Fruit fly (Drosophila melanogaster) whole organism, embryonic: Measurements from ENCODE around the gene CG31189.

Experiments
- Bgb ChIP-seq: fragments of 200-800 bp; sonication (Bioruptor generic); IDR thresholded peaks from 2 replicates; pipeline ENCODE4 v1.3.6; 2022; ENCODE audit warnings: missing biosample characterization, missing genetic modification characterization; ENCODE audit not compliant: partially characterized antibody
- CG11398 ChIP-seq: fragments of 200-800 bp; sonication (Bioruptor generic); optimal IDR thresholded peaks from 2 replicates; lab custom pipeline; 2016; ENCODE audit warnings: missing biosample characterization, missing genetic modification characterization
- CG2116 ChIP-seq: fragments of 200-800 bp; sonication (Bioruptor generic); optimal IDR thresholded peaks from 3 replicates; lab custom pipeline; 2018; ENCODE audit warnings: missing biosample characterization, mild to moderate bottlenecking, missing genetic modification characterization
- CG43689 ChIP-seq: fragments of 200-800 bp; sonication (Bioruptor generic); IDR thresholded peaks from 2 replicates; pipeline ENCODE4 v1.3.6; 2022; ENCODE audit warnings: missing biosample characterization, missing genetic modification characterization
- Hsf ChIP-seq: fragments of 200-800 bp; sonication (Bioruptor generic); optimal IDR thresholded peaks from 3 replicates; lab custom pipeline; 2016; ENCODE audit warnings: missing biosample characterization, missing genetic modification characterization
- Scr ChIP-seq: fragments of 200-800 bp; sonication (Bioruptor generic); IDR thresholded peaks from 2 replicates; pipeline ENCODE4 v1.3.6; 2022; ENCODE audit warnings: missing biosample characterization, missing genetic modification characterization; ENCODE audit not compliant: partially characterized antibody
- insv ChIP-seq, 2 experiments: fragments of 200-800 bp; sonication (Bioruptor generic); optimal IDR thresholded peaks; 3 replicates each; lab custom pipeline; 2016 to 2018; ENCODE audit warnings: missing biosample characterization in 2 of 2, missing genetic modification characterization in 2 of 2
- psq ChIP-seq: fragments of 200-800 bp; sonication (Bioruptor generic); optimal IDR thresholded peaks from 2 replicates; lab custom pipeline; 2017; ENCODE audit warnings: missing biosample characterization, missing genetic modification characterization
- ranshi ChIP-seq: fragments of 200-800 bp; sonication (Bioruptor generic); IDR thresholded peaks from 2 replicates; pipeline ENCODE4 v1.3.6; 2022; ENCODE audit warnings: missing biosample characterization, missing genetic modification characterization

DNA sequence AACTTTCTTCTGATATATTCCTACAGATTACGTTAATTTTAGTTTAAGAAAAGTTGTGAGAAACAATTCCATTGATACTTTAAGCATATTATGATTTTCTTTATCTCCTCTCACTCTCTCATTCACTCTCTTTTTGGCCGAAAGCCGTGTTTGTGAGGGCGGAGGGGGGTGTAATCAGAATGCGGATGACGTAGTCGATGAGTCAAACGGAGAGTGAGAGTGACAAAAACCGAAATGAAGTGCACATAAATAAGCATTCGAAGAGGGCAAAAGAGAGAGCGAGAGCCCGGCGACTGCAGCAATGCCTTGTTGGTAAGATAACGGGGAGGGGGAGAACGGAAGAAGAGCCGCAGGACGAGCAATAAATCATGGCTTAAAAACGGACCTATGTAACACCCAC lies 48.6 kb upstream of the CG31189 start:
- no peak for TF ChIP-seq Bgb (GFP tag; lab: Robert Waterston, UW)
- no peak for TF ChIP-seq insv (GFP tag; optimal IDR thresholded peaks at IDR 0.05; lab: Kevin White, UChicago)
- TF ChIP-seq Scr: no peak
- no peak for TF ChIP-seq psq (GFP tag; lab: Kevin White, UChicago)
- no peak for TF ChIP-seq CG11398 (GFP tag; lab: Kevin White, UChicago)
- TF ChIP-seq Hsf (GFP tag; lab: Kevin White, UChicago): no peak
- TF ChIP-seq ranshi (GFP tag; lab: Robert Waterston, UW): no peak
- TF ChIP-seq CG2116 (GFP tag; lab: Kevin White, UChicago): no peak
- TF ChIP-seq CG43689 (GFP tag; lab: Robert Waterston, UW): no peak
